Worm (Caenorhabditis elegans) whole organism, L2 larva: ENCODE results near the gene copd-1.

Source experiments
- C34F6.9 ChIP-seq: fragments of 150-350 bp; optimal IDR thresholded peaks from 2 replicates; lab custom pipeline; 2014; ENCODE audit warnings: missing biosample characterization, missing genetic modification characterization
- F13H6.1 ChIP-seq: sonication (generic microtip); optimal IDR thresholded peaks from 2 replicates; lab custom pipeline; 2016; ENCODE audit warnings: missing genetic modification characterization, missing compliant biosample characterization
- R02D3.7 ChIP-seq: fragments of 150-350 bp; optimal IDR thresholded peaks from 2 replicates; lab custom pipeline; 2014; ENCODE audit warnings: missing biosample characterization, missing genetic modification characterization
- Y55F3AM.14 ChIP-seq: fragments of 200-800 bp; sonication (Bioruptor generic); optimal IDR thresholded peaks from 2 replicates; lab custom pipeline; 2018; ENCODE audit warnings: mild to moderate bottlenecking, missing genetic modification characterization, missing compliant biosample characterization
- ZK546.5 ChIP-seq: sonication (generic microtip); optimal IDR thresholded peaks from 2 replicates; lab custom pipeline; 2017; ENCODE audit warnings: missing biosample characterization, missing genetic modification characterization
- aly-2 ChIP-seq: fragments of 150-350 bp; optimal IDR thresholded peaks from 2 replicates; lab custom pipeline; 2014; ENCODE audit warnings: missing biosample characterization, missing genetic modification characterization
- ama-1 ChIP-seq: fragments of 150-350 bp; optimal IDR thresholded peaks from 2 replicates; lab custom pipeline; 2018; ENCODE audit warnings: inconsistent platforms
- blmp-1 ChIP-seq: sonication (generic microtip); optimal IDR thresholded peaks from 2 replicates; lab custom pipeline; 2017; ENCODE audit warnings: missing genetic modification characterization, mild to moderate bottlenecking, missing compliant biosample characterization, antibody characterized with exemption, moderate library complexity; ENCODE audit not compliant: insufficient read depth
- ceh-16 ChIP-seq: fragments of 150-350 bp; optimal IDR thresholded peaks from 2 replicates; lab custom pipeline; 2014; ENCODE audit warnings: missing biosample characterization, missing genetic modification characterization
- ceh-82 ChIP-seq: fragments of 150-350 bp; optimal IDR thresholded peaks from 2 replicates; lab custom pipeline; 2014; ENCODE audit warnings: missing biosample characterization, missing genetic modification characterization
- crh-2 ChIP-seq: sonication (generic microtip); optimal IDR thresholded peaks from 2 replicates; lab custom pipeline; 2017; ENCODE audit warnings: missing biosample characterization, missing genetic modification characterization
- dmd-4 ChIP-seq: sonication (generic microtip); optimal IDR thresholded peaks from 2 replicates; lab custom pipeline; 2017; ENCODE audit warnings: missing biosample characterization, missing genetic modification characterization
- elt-1 ChIP-seq: fragments of 150-350 bp; optimal IDR thresholded peaks from 2 replicates; lab custom pipeline; 2014; ENCODE audit warnings: missing biosample characterization, missing genetic modification characterization
- elt-3 ChIP-seq: sonication (generic microtip); optimal IDR thresholded peaks from 2 replicates; lab custom pipeline; 2017; ENCODE audit warnings: missing biosample characterization, missing genetic modification characterization
- fos-1 ChIP-seq: fragments of 150-350 bp; optimal IDR thresholded peaks from 2 replicates; lab custom pipeline; 2014; ENCODE audit warnings: missing biosample characterization, missing genetic modification characterization
- lin-11 ChIP-seq: fragments of 150-350 bp; sonication (generic microtip); optimal IDR thresholded peaks from 2 replicates; lab custom pipeline; 2014; ENCODE audit warnings: missing biosample characterization, missing genetic modification characterization, inconsistent platforms, mixed read lengths
- lin-13 ChIP-seq: fragments of 150-350 bp; optimal IDR thresholded peaks from 2 replicates; lab custom pipeline; 2014; ENCODE audit warnings: missing biosample characterization, missing genetic modification reagents, missing genetic modification characterization
- lin-39 ChIP-seq: fragments of 150-350 bp; optimal IDR thresholded peaks from 2 replicates; lab custom pipeline; 2014; ENCODE audit warnings: missing biosample characterization, missing genetic modification reagents, missing genetic modification characterization
- mab-5 ChIP-seq: fragments of 150-350 bp; optimal IDR thresholded peaks from 2 replicates; lab custom pipeline; 2014; ENCODE audit warnings: missing biosample characterization, missing genetic modification characterization
- mbf-1 ChIP-seq: sonication (generic microtip); optimal IDR thresholded peaks from 2 replicates; lab custom pipeline; 2017; ENCODE audit warnings: missing biosample characterization, missing genetic modification characterization
- mdl-1 ChIP-seq, 2 experiments: fragments of 150-350 bp in 1 of 2; sonication (generic microtip) in 1 of 2; optimal IDR thresholded peaks; 2 replicates each; lab custom pipeline; 2017; ENCODE audit warnings: missing biosample characterization in 2 of 2, missing genetic modification characterization in 2 of 2
- nhr-10 ChIP-seq: sonication (generic microtip); optimal IDR thresholded peaks from 2 replicates; lab custom pipeline; 2017; ENCODE audit warnings: missing biosample characterization, missing genetic modification characterization
- nhr-11 ChIP-seq: fragments of 150-350 bp; optimal IDR thresholded peaks from 2 replicates; lab custom pipeline; 2014; ENCODE audit warnings: missing biosample characterization, missing genetic modification characterization
- nhr-12 ChIP-seq: fragments of 150-350 bp; optimal IDR thresholded peaks from 2 replicates; lab custom pipeline; 2014; ENCODE audit warnings: missing biosample characterization, missing genetic modification characterization
- nhr-129 ChIP-seq: fragments of 150-350 bp; optimal IDR thresholded peaks from 2 replicates; lab custom pipeline; 2014; ENCODE audit warnings: missing biosample characterization, missing genetic modification characterization
- nhr-21 ChIP-seq: fragments of 150-350 bp; optimal IDR thresholded peaks from 2 replicates; lab custom pipeline; 2014; ENCODE audit warnings: missing biosample characterization, missing genetic modification characterization
- nhr-23 ChIP-seq: fragments of 150-350 bp; optimal IDR thresholded peaks from 2 replicates; lab custom pipeline; 2014; ENCODE audit warnings: missing biosample characterization, missing genetic modification reagents, missing genetic modification characterization
- nhr-77 ChIP-seq: fragments of 150-350 bp; optimal IDR thresholded peaks from 2 replicates; lab custom pipeline; 2014; ENCODE audit warnings: missing biosample characterization, missing genetic modification characterization
- peb-1 ChIP-seq: fragments of 150-350 bp; optimal IDR thresholded peaks from 2 replicates; lab custom pipeline; 2014; ENCODE audit warnings: missing biosample characterization, missing genetic modification characterization
- sem-4 ChIP-seq: fragments of 150-350 bp; optimal IDR thresholded peaks from 2 replicates; lab custom pipeline; 2014; ENCODE audit warnings: missing biosample characterization, missing genetic modification reagents, missing genetic modification characterization
- skn-1 ChIP-seq: sonication (generic microtip); optimal IDR thresholded peaks from 2 replicates; lab custom pipeline; 2017; ENCODE audit warnings: missing biosample characterization, missing genetic modification characterization
- sma-3 ChIP-seq: sonication (generic microtip); optimal IDR thresholded peaks from 2 replicates; lab custom pipeline; 2016; ENCODE audit warnings: missing genetic modification reagents, missing genetic modification characterization, missing compliant biosample characterization
- sma-9 ChIP-seq, 2 experiments: fragments of 150-350 bp in 1 of 2; sonication (generic microtip) in 1 of 2; optimal IDR thresholded peaks; 2 replicates each; lab custom pipeline; 2014 to 2016; ENCODE audit warnings: missing genetic modification characterization in 2 of 2, mild to moderate bottlenecking in 1 of 2, missing biosample characterization in 1 of 2, missing compliant biosample characterization in 1 of 2, missing genetic modification reagents in 1 of 2, moderate library complexity in 1 of 2
- snpc-4 ChIP-seq: fragments of 150-350 bp; optimal IDR thresholded peaks from 2 replicates; lab custom pipeline; 2014; ENCODE audit warnings: missing biosample characterization, missing genetic modification characterization
- unc-39 ChIP-seq: fragments of 150-350 bp; optimal IDR thresholded peaks from 2 replicates; lab custom pipeline; 2014; ENCODE audit warnings: missing biosample characterization, missing genetic modification characterization
- unc-55 ChIP-seq: fragments of 150-350 bp; sonication (generic microtip); optimal IDR thresholded peaks from 3 replicates; lab custom pipeline; 2014; ENCODE audit warnings: missing biosample characterization, missing genetic modification reagents, missing genetic modification characterization
- unc-62 ChIP-seq: fragments of 150-350 bp; optimal IDR thresholded peaks from 2 replicates; lab custom pipeline; 2014; ENCODE audit warnings: missing biosample characterization, missing genetic modification reagents, missing genetic modification characterization
- zag-1 ChIP-seq: fragments of 150-350 bp; optimal IDR thresholded peaks from 2 replicates; lab custom pipeline; 2014; ENCODE audit warnings: missing biosample characterization, missing genetic modification characterization
- ztf-1 ChIP-seq: fragments of 200-800 bp; sonication (Bioruptor generic); conservative IDR thresholded peaks from 2 replicates; pipeline ENCODE4 v1.3.6; 2022; ENCODE audit warnings: missing genetic modification characterization, missing compliant biosample characterization
- ztf-11 ChIP-seq: sonication (generic microtip); optimal IDR thresholded peaks from 2 replicates; lab custom pipeline; 2017; ENCODE audit warnings: missing biosample characterization, missing genetic modification characterization

Gene copd-1

ce11 chrIII:6587564-6587963 lies 37.2 kb downstream of the copd-1 start, which contains the start of gene ddo-3:
TSS of gene ddo-3 (plus strand) at chrIII:6587864.
- TF ChIP-seq F13H6.1 (tag; lab: Kevin White, UChicago): no peak
- TF ChIP-seq sem-4 (tag; lab: Kevin White, UChicago): no peak
- TF ChIP-seq nhr-21 (tag; lab: Kevin White, UChicago): no peak
- no peak for TF ChIP-seq nhr-11 (tag; lab: Kevin White, UChicago)
- TF ChIP-seq ztf-1: no peak
- no peak for TF ChIP-seq sma-3 (GFP tag; lab: Kevin White, UChicago)
- TF ChIP-seq aly-2 (tag; lab: Kevin White, UChicago): no peak
- no peak for TF ChIP-seq mdl-1 (tag; optimal IDR thresholded peaks at IDR 0.05; lab: Kevin White, UChicago)
- no peak for TF ChIP-seq ztf-11 (tag; lab: Kevin White, UChicago)
- TF ChIP-seq C34F6.9 (tag; lab: Kevin White, UChicago): no peak
- no peak for TF ChIP-seq mab-5 (tag; lab: Kevin White, UChicago)
- TF ChIP-seq elt-3 (tag; lab: Kevin White, UChicago): no peak
- TF ChIP-seq zag-1 (tag; lab: Kevin White, UChicago): no peak
- TF ChIP-seq unc-55 (GFP tag; lab: Kevin White, UChicago): no peak

DNA sequence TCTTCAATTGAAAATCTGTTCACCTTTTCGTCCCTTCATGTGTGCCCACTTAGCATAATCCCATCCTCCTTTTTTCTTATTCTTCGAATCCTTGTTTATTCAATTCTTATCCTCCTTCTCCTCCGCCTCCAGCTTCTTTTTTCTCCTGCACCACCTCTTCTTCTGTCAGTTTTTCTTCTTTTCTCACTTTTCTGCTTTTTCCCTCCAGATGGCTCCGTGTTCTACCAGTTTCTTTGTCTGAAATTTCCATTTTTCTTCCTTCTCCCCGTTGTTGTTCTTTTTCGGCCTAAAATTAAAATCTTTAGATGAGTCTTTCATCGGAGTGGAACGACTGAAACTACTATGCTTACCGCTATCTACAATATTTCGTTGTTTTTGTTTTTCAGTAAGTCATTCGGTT lies 43.2 kb downstream of the copd-1 start, which contains the start of gene acr-21:
acr-21 (plus strand) TSS at position 301 of the 400 bp plus-strand sequence.
- TF ChIP-seq dmd-4 (tag; lab: Kevin White, UChicago) (no peak), snpc-4 (tag; lab: Kevin White, UChicago) (no peak), ceh-16 (tag; lab: Kevin White, UChicago) (no peak), unc-62 (GFP tag; lab: Kevin White, UChicago) (no peak), unc-39 (no peak)

- TF ChIP-seq nhr-23 (tag; lab: Kevin White, UChicago) (no peak), ceh-82 (tag; lab: Kevin White, UChicago) (no peak), nhr-21 (tag; lab: Kevin White, UChicago) (no peak), aly-2 (tag; lab: Kevin White, UChicago) (no peak), nhr-12 (tag; lab: Kevin White, UChicago) (no peak), ZK546.5 (tag; lab: Kevin White, UChicago) (no peak), lin-13 (no peak), C34F6.9 (tag; lab: Kevin White, UChicago) (no peak), elt-3 (tag; lab: Kevin White, UChicago) (no peak), elt-1 (no peak), sem-4 (tag; lab: Kevin White, UChicago) (no peak), blmp-1 (tag; lab: Kevin White, UChicago) (no peak)
Measured at ce11 chrIII:6579398-6579797, 45.4 kb downstream of the copd-1 start, which contains the start of gene F27B3.8. TSS of gene F27B3.8 (plus strand) at chrIII:6579698.

DNA sequence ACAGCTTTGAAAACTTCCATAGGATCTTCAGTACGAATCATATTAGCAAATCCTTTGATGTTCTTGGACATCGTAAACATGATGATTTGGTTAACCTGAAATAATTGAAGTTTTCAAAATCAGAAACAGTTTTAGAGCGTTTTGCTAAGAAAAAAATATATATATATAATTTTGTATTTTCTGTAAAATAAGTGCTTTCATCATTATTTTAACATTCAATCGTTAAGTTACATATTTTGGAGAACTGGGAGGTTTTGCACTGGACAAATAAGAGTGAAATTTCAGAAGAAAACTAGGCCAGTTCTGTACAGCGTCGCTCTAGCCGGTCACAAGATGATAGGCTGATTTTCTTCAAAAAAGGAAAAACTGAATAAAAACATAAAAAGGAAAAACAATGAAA lies 46.3 kb downstream of the copd-1 start, which contains the start of gene F27B3.6:
F27B3.6 (minus strand) TSS at position 101 of the 400 bp plus-strand sequence.
- TF ChIP-seq F13H6.1 (tag; lab: Kevin White, UChicago): no peak
- no peak for TF ChIP-seq nhr-10
- no peak for TF ChIP-seq unc-55 (GFP tag; lab: Kevin White, UChicago)
- TF ChIP-seq ztf-11 (tag; lab: Kevin White, UChicago): no peak
- TF ChIP-seq lin-13: no peak
- no peak for TF ChIP-seq nhr-21 (tag; lab: Kevin White, UChicago)
- no peak for TF ChIP-seq elt-1
- no peak for TF ChIP-seq mbf-1 (tag; lab: Kevin White, UChicago)
- no peak for TF ChIP-seq sem-4 (tag; lab: Kevin White, UChicago)
- TF ChIP-seq lin-11 (tag; lab: Kevin White, UChicago): no peak
- TF ChIP-seq crh-2 (tag; lab: Kevin White, UChicago): no peak
- no peak for TF ChIP-seq blmp-1 (tag; lab: Kevin White, UChicago)
- no peak for TF ChIP-seq mab-5 (tag; lab: Kevin White, UChicago)
- no peak for TF ChIP-seq nhr-77 (tag; lab: Kevin White, UChicago)
- no peak for TF ChIP-seq sma-9 (GFP tag; optimal IDR thresholded peaks at IDR 0.05; lab: Kevin White, UChicago)
- no peak for TF ChIP-seq sma-9 (tag; optimal IDR thresholded peaks at IDR 0.05; lab: Kevin White, UChicago)
- no peak for TF ChIP-seq snpc-4 (tag; lab: Kevin White, UChicago)
- TF ChIP-seq nhr-129: no peak

- TF ChIP-seq sma-9 (GFP tag; optimal IDR thresholded peaks at IDR 0.05; lab: Kevin White, UChicago) (no peak), sma-9 (tag; optimal IDR thresholded peaks at IDR 0.05; lab: Kevin White, UChicago) (no peak), nhr-11 (tag; lab: Kevin White, UChicago) (no peak), ama-1 (lab: Kevin White, UChicago) (no peak), crh-2 (tag; lab: Kevin White, UChicago) (no peak), ceh-16 (tag; lab: Kevin White, UChicago) (no peak), fos-1 (tag; lab: Kevin White, UChicago) (no peak), Y55F3AM.14 (GFP tag; lab: Kevin White, UChicago) (no peak), lin-39 (no peak), R02D3.7 (tag; lab: Kevin White, UChicago) (no peak), nhr-23 (tag; lab: Kevin White, UChicago) (no peak), F13H6.1 (tag; lab: Kevin White, UChicago) (no peak), unc-39 (no peak), sem-4 (tag; lab: Kevin White, UChicago) (no peak), peb-1 (tag; lab: Kevin White, UChicago) (no peak), nhr-21 (tag; lab: Kevin White, UChicago) (no peak), ztf-1 (no peak), skn-1 (tag; lab: Kevin White, UChicago) (no peak), lin-13 (no peak)
Measured at ce11 chrIII:6577159-6577558, 47.6 kb downstream of the copd-1 start.
